Worm (Caenorhabditis elegans) whole organism, late embryonic: ENCODE results near the gene F11D11.21.

Experiments used
- C08G9.2 ChIP-seq: sonication (generic microtip); optimal IDR thresholded peaks from 2 replicates; lab custom pipeline; 2016; ENCODE audit warnings: mild to moderate bottlenecking, missing genetic modification characterization, moderate library complexity, missing compliant biosample characterization
- Y22D7AL.16 ChIP-seq: sonication (generic microtip); optimal IDR thresholded peaks from 2 replicates; lab custom pipeline; 2016; ENCODE audit warnings: missing genetic modification characterization, missing compliant biosample characterization
- ama-1 ChIP-seq: fragments of 150-350 bp; optimal IDR thresholded peaks from 2 replicates; lab custom pipeline; 2014
- ceh-19 ChIP-seq: fragments of 200-800 bp; sonication (Bioruptor generic); optimal IDR thresholded peaks from 2 replicates; lab custom pipeline; 2018; ENCODE audit warnings: mild to moderate bottlenecking, missing genetic modification characterization, missing compliant biosample characterization
- ceh-30 ChIP-seq: fragments of 150-350 bp; optimal IDR thresholded peaks from 2 replicates; lab custom pipeline; 2014; ENCODE audit warnings: missing biosample characterization, missing genetic modification characterization
- ceh-31 ChIP-seq: sonication (generic microtip); optimal IDR thresholded peaks from 2 replicates; lab custom pipeline; 2016; ENCODE audit warnings: missing genetic modification characterization, missing compliant biosample characterization
- ceh-34 ChIP-seq: sonication (generic microtip); optimal IDR thresholded peaks from 2 replicates; lab custom pipeline; 2016; ENCODE audit warnings: mild to moderate bottlenecking, missing genetic modification characterization, missing compliant biosample characterization
- ceh-45 ChIP-seq: fragments of 200-800 bp; sonication (Bioruptor generic); IDR thresholded peaks from 2 replicates; pipeline ENCODE4 v1.3.6; 2022; ENCODE audit warnings: missing genetic modification reagents, missing genetic modification characterization, missing compliant biosample characterization
- ceh-48 ChIP-seq: sonication (generic microtip); optimal IDR thresholded peaks from 2 replicates; lab custom pipeline; 2016; ENCODE audit warnings: missing genetic modification characterization, inconsistent platforms, missing compliant biosample characterization
- ceh-6 ChIP-seq: fragments of 200-800 bp; sonication (Bioruptor generic); optimal IDR thresholded peaks from 2 replicates; lab custom pipeline; 2018; ENCODE audit warnings: mild to moderate bottlenecking, missing genetic modification characterization, missing compliant biosample characterization
- che-1 ChIP-seq: sonication (generic microtip); optimal IDR thresholded peaks from 2 replicates; lab custom pipeline; 2016; ENCODE audit warnings: mild to moderate bottlenecking, missing genetic modification characterization, missing compliant biosample characterization
- dmd-4 ChIP-seq: sonication (generic microtip); optimal IDR thresholded peaks from 2 replicates; lab custom pipeline; 2016; ENCODE audit warnings: borderline replicate concordance, missing genetic modification characterization, missing compliant biosample characterization
- elt-2 ChIP-seq: sonication (generic microtip); optimal IDR thresholded peaks from 2 replicates; lab custom pipeline; 2016; ENCODE audit warnings: missing genetic modification reagents, missing genetic modification characterization, missing compliant biosample characterization
- elt-4 ChIP-seq: sonication (generic microtip); optimal IDR thresholded peaks from 2 replicates; lab custom pipeline; 2016; ENCODE audit warnings: missing genetic modification characterization, missing compliant biosample characterization
- ets-4 ChIP-seq: sonication (generic microtip); optimal IDR thresholded peaks from 2 replicates; lab custom pipeline; 2016; ENCODE audit warnings: missing genetic modification characterization, missing compliant biosample characterization
- eyg-1 ChIP-seq: sonication (generic microtip); optimal IDR thresholded peaks from 2 replicates; lab custom pipeline; 2016; ENCODE audit warnings: missing genotype, missing genetic modification characterization, missing compliant biosample characterization
- fax-1 ChIP-seq: sonication (generic microtip); optimal IDR thresholded peaks from 2 replicates; lab custom pipeline; 2016; ENCODE audit warnings: missing genotype, missing genetic modification characterization, missing compliant biosample characterization
- fkh-10 ChIP-seq: fragments of 150-350 bp; optimal IDR thresholded peaks from 2 replicates; lab custom pipeline; 2014; ENCODE audit warnings: missing biosample characterization, missing genetic modification reagents, missing genetic modification characterization
- fkh-6 ChIP-seq: sonication (generic microtip); optimal IDR thresholded peaks from 2 replicates; lab custom pipeline; 2016; ENCODE audit warnings: missing genetic modification characterization, missing compliant biosample characterization
- hlh-13 ChIP-seq: fragments of 200-800 bp; sonication (Bioruptor generic); optimal IDR thresholded peaks from 2 replicates; lab custom pipeline; 2018; ENCODE audit warnings: mild to moderate bottlenecking, missing genetic modification characterization, missing compliant biosample characterization
- hlh-30 ChIP-seq: sonication (generic microtip); optimal IDR thresholded peaks from 2 replicates; lab custom pipeline; 2017; ENCODE audit warnings: antibody characterized with exemption, missing genetic modification characterization, missing compliant biosample characterization; ENCODE audit not compliant: insufficient read depth
- hlh-6 ChIP-seq: sonication (generic microtip); optimal IDR thresholded peaks from 2 replicates; lab custom pipeline; 2016; ENCODE audit warnings: missing genotype, missing genetic modification characterization, missing compliant biosample characterization
- hlh-8 ChIP-seq: sonication (generic microtip); optimal IDR thresholded peaks from 2 replicates; lab custom pipeline; 2016; ENCODE audit warnings: missing genotype, missing genetic modification characterization, missing compliant biosample characterization
- nfya-1 ChIP-seq: sonication (generic microtip); optimal IDR thresholded peaks from 2 replicates; lab custom pipeline; 2017; ENCODE audit warnings: missing genetic modification characterization, mild to moderate bottlenecking, missing compliant biosample characterization, antibody characterized with exemption, moderate library complexity
- odd-2 ChIP-seq: sonication (generic microtip); optimal IDR thresholded peaks from 2 replicates; lab custom pipeline; 2017; ENCODE audit warnings: antibody characterized with exemption, mild to moderate bottlenecking, missing genetic modification characterization, missing compliant biosample characterization
- pag-3 ChIP-seq: sonication (generic microtip); optimal IDR thresholded peaks from 2 replicates; lab custom pipeline; 2016; ENCODE audit warnings: missing compliant biosample characterization, missing genetic modification characterization, borderline replicate concordance
- pat-9 ChIP-seq: fragments of 200-800 bp; sonication (Bioruptor generic); optimal IDR thresholded peaks from 2 replicates; lab custom pipeline; 2018; ENCODE audit warnings: mild to moderate bottlenecking, missing genetic modification characterization, moderate library complexity, missing compliant biosample characterization
- pax-1 ChIP-seq: fragments of 150-350 bp; optimal IDR thresholded peaks from 2 replicates; lab custom pipeline; 2014; ENCODE audit warnings: missing biosample characterization, missing genetic modification characterization
- pha-4 ChIP-seq: fragments of 150-350 bp; optimal IDR thresholded peaks from 2 replicates; lab custom pipeline; 2018; ENCODE audit warnings: missing biosample characterization, missing genetic modification reagents, missing genetic modification characterization
- sdc-2 ChIP-seq: sonication (generic microtip); optimal IDR thresholded peaks from 2 replicates; lab custom pipeline; 2016; ENCODE audit warnings: missing genotype, missing genetic modification characterization, missing compliant biosample characterization
- sox-2 ChIP-seq: fragments of 200-800 bp; sonication (Bioruptor generic); IDR thresholded peaks from 2 replicates; pipeline ENCODE4 v1.3.6; 2022; ENCODE audit warnings: missing genetic modification reagents, missing genetic modification characterization, missing compliant biosample characterization
- sox-4 ChIP-seq: sonication (generic microtip); optimal IDR thresholded peaks from 2 replicates; lab custom pipeline; 2017; ENCODE audit warnings: mild to moderate bottlenecking, missing genetic modification characterization, inconsistent platforms, missing compliant biosample characterization
- syd-9 ChIP-seq: sonication (generic microtip); optimal IDR thresholded peaks from 2 replicates; lab custom pipeline; 2016; ENCODE audit warnings: mild to moderate bottlenecking, missing genetic modification characterization, moderate library complexity, missing compliant biosample characterization
- ttx-3 ChIP-seq: sonication (generic microtip); optimal IDR thresholded peaks from 2 replicates; lab custom pipeline; 2016; ENCODE audit warnings: missing genetic modification reagents, missing genetic modification characterization, missing compliant biosample characterization
- unc-3 ChIP-seq, 2 experiments: fragments of 200-800 bp in 1 of 2; sonication (Bioruptor generic) in 1 of 2; sonication (generic microtip) in 1 of 2; conservative IDR thresholded peaks in 1 of 2; optimal IDR thresholded peaks in 1 of 2; 2 replicates each; pipeline versions ENCODE4 v1.3.6 to Lab custom; 2016 to 2022; ENCODE audit warnings: missing compliant biosample characterization in 2 of 2, missing genetic modification characterization in 2 of 2, missing genetic modification reagents in 1 of 2
- unc-55 ChIP-seq: sonication (generic microtip); optimal IDR thresholded peaks from 2 replicates; lab custom pipeline; 2017; ENCODE audit warnings: missing biosample characterization, missing genetic modification reagents, missing genetic modification characterization
- unc-86 ChIP-seq: sonication (generic microtip); optimal IDR thresholded peaks from 2 replicates; lab custom pipeline; 2016; ENCODE audit warnings: missing genetic modification characterization, missing compliant biosample characterization
- ztf-16 ChIP-seq: sonication (generic microtip); optimal IDR thresholded peaks from 2 replicates; lab custom pipeline; 2017; ENCODE audit warnings: missing genetic modification characterization, missing compliant biosample characterization

F11D11.21 gene

ce11 chrV:18710045-18710490 is 40.3 kb downstream of the F11D11.21 start (continued):
- TF ChIP-seq ttx-3 (tag; lab: Kevin White, UChicago) (no peak), hlh-13 (GFP tag; lab: Kevin White, UChicago) (no peak), C08G9.2 (tag; lab: Kevin White, UChicago) (no peak), che-1 (tag; lab: Kevin White, UChicago) (no peak), sox-4 (tag; lab: Kevin White, UChicago) (no peak), ets-4 (tag; lab: Kevin White, UChicago) (no peak), nfya-1 (tag; lab: Kevin White, UChicago) (peak; percentile 58), ceh-34 (no peak), unc-86 (no peak), hlh-8 (tag; lab: Kevin White, UChicago) (no peak), sox-2 (GFP tag; lab: Robert Waterston, UW) (no peak), fkh-6 (tag; lab: Kevin White, UChicago) (no peak), pag-3 (tag; lab: Kevin White, UChicago) (no peak), Y22D7AL.16 (no peak), unc-3 (GFP tag; conservative IDR thresholded peaks at IDR 0.05; lab: Robert Waterston, UW) (no peak), unc-3 (tag; optimal IDR thresholded peaks at IDR 0.05; lab: Kevin White, UChicago) (peak; percentile 9), fkh-10 (no peak), syd-9 (tag; lab: Kevin White, UChicago) (peak; percentile 7), ceh-31 (peak; percentile 39), ceh-48 (tag; lab: Kevin White, UChicago) (no peak), ama-1 (lab: Kevin White, UChicago) (no peak), dmd-4 (tag; lab: Kevin White, UChicago) (peak; percentile 69), unc-55 (GFP tag; lab: Kevin White, UChicago) (no peak), ceh-45 (GFP tag; lab: Robert Waterston, UW) (no peak), pat-9 (no peak), hlh-6 (tag; lab: Kevin White, UChicago) (no peak), ceh-30 (no peak)

DNA sequence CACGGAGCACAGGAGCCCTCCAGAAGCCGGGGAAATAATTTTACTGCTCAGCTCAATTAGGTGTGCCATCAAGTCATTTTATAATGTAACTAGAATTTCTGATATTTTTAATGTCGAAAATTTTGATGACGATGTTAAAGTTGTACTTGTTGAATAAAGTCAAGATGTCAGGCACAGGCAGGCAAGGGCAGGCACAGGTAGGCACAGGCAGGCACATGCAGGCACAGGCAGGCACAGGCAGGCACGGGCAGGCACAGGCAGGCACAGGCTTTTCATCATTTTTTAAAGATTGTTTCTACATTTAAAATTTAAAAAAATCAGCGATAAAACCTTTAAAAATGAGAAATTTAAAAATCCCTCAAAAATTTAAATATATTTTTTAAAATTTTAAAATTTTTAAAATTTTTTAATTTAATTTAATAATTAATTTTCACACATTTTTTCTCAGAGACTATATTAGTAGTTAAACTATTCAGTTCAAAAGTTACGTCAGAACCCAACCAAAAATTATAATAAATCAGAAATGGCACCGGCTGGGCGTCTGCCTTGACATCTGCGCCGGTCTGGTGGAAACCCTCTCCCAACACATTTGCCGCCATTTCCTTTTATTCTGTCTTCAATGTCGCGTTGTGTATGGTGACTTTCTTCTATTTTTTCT is 41.0 kb downstream of the F11D11.21 start, which contains the start of gene Y17D7C.6:
Y17D7C.6 (plus strand) TSS at position 608 of the 658 bp plus-strand sequence.
- TF ChIP-seq ceh-19 (GFP tag; lab: Kevin White, UChicago) (peak; percentile 15), ttx-3 (tag; lab: Kevin White, UChicago) (no peak)

- no peak for TF ChIP-seq elt-4 (tag; lab: Kevin White, UChicago)
- no peak for TF ChIP-seq hlh-8 (tag; lab: Kevin White, UChicago)
- no peak for TF ChIP-seq eyg-1 (tag; lab: Kevin White, UChicago)
- no peak for TF ChIP-seq ztf-16 (tag; lab: Kevin White, UChicago)
- TF ChIP-seq sdc-2 (tag; lab: Kevin White, UChicago), result no peak
- TF ChIP-seq ama-1 (lab: Kevin White, UChicago), result no peak
- TF ChIP-seq syd-9 (tag; lab: Kevin White, UChicago), result no peak
- TF ChIP-seq elt-2 (tag; lab: Kevin White, UChicago), result no peak
- no peak for TF ChIP-seq odd-2
- TF ChIP-seq che-1 (tag; lab: Kevin White, UChicago), result no peak
- TF ChIP-seq pat-9, result no peak
- no peak for TF ChIP-seq pha-4 (tag; lab: Kevin White, UChicago)
- no peak for TF ChIP-seq hlh-30
- no peak for TF ChIP-seq pax-1
- TF ChIP-seq hlh-13 (GFP tag; lab: Kevin White, UChicago), result no peak
- TF ChIP-seq fax-1 (tag; lab: Kevin White, UChicago), result no peak
- no peak for TF ChIP-seq fkh-10
- no peak for TF ChIP-seq ceh-6 (GFP tag; lab: Kevin White, UChicago)
- no peak for TF ChIP-seq unc-3 (GFP tag; conservative IDR thresholded peaks at IDR 0.05; lab: Robert Waterston, UW)
- no peak for TF ChIP-seq unc-3 (tag; optimal IDR thresholded peaks at IDR 0.05; lab: Kevin White, UChicago)
- TF ChIP-seq pag-3 (tag; lab: Kevin White, UChicago), result no peak
- TF ChIP-seq, all 69 proteins: peak for 0
Measured at ce11 chrV:18708015-18708414, 42.3 kb downstream of the F11D11.21 start.
